Worm (Caenorhabditis elegans): ENCODE data around the gene cisd-3.2.

ce11 chrIII:1519906-1520305 lies 20.4 kb upstream of the cisd-3.2 start:
- TF ChIP-seq lin-29 (GFP tag; IDR thresholded peaks at IDR 0.05), result no peak
- no peak for TF ChIP-seq unc-130 (GFP tag; optimal IDR thresholded peaks at IDR 0.05)
- TF ChIP-seq sdz-12 (GFP tag; optimal IDR thresholded peaks at IDR 0.05), result no peak
- no peak for TF ChIP-seq ceh-32 (tag; optimal IDR thresholded peaks at IDR 0.05; ENCODE audit: poor library complexity)
- no peak for TF ChIP-seq ama-1 (optimal IDR thresholded peaks at IDR 0.05)
- no peak for TF ChIP-seq nhr-77 (tag; optimal IDR thresholded peaks at IDR 0.05)
- TF ChIP-seq aha-1 (tag), result peak; percentile 18
- peak; percentile 88 for TF ChIP-seq lin-13 (GFP tag; optimal IDR thresholded peaks at IDR 0.05)
- TF ChIP-seq nhr-11 (tag; optimal IDR thresholded peaks at IDR 0.05), result no peak

Data from whole organism, L4 larva.